Fruit fly (Drosophila melanogaster): ENCODE data around the gene CG14074.

dm6 chr3L:18823870-18824561 lies 42.0 kb upstream of the CG14074 start:
- no peak for TF ChIP-seq psq (optimal IDR thresholded peaks at IDR 0.05)
- TF ChIP-seq ttk (optimal IDR thresholded peaks at IDR 0.05), result no peak
- TF ChIP-seq insv (optimal IDR thresholded peaks at IDR 0.05), result no peak
- no peak for TF ChIP-seq Myc (optimal IDR thresholded peaks at IDR 0.05)

All from Kc167 (cell line).